Fruit fly (Drosophila melanogaster) whole organism: Measurements from ENCODE around the gene Dic61B.

ENCODE experiments used
- CG8478 ChIP-seq: fragments of >200 bp; optimal IDR thresholded peaks from 2 replicates; lab custom pipeline; 2018; ENCODE audit warnings: inconsistent platforms
- Dll ChIP-seq: fragments of >200 bp; optimal IDR thresholded peaks from 2 replicates; lab custom pipeline; 2017
- EcR ChIP-seq, 2 experiments: fragments of >200 bp; optimal IDR thresholded peaks; 2 replicates each; lab custom pipeline; 2017; ENCODE audit warnings: missing biosample characterization in 2 of 2, missing genetic modification characterization in 2 of 2, missing genetic modification reagents in 2 of 2
- psq ChIP-seq: fragments of >200 bp; optimal IDR thresholded peaks from 2 replicates; lab custom pipeline; 2017
- usp ChIP-seq: fragments of >200 bp; optimal IDR thresholded peaks from 2 replicates; lab custom pipeline; 2017; ENCODE audit warnings: missing biosample characterization, missing genetic modification characterization, mixed read lengths

dm6 chr3L:127450-127849, 24.9 kb downstream of the Dic61B start:
- TF ChIP-seq usp (no peak), psq (no peak), CG8478 (lab: Kevin White, UChicago) (no peak), EcR (GFP tag; optimal IDR thresholded peaks at IDR 0.05; lab: Kevin White, UChicago) (no peak), Dll (lab: Kevin White, UChicago) (no peak)
